Worm (Caenorhabditis elegans) whole organism, midembryonic: ENCODE results near the gene eat-20.

Experiments
- T22C8.4 ChIP-seq: fragments of 200-800 bp; sonication (Bioruptor generic); IDR thresholded peaks from 2 replicates; pipeline ENCODE4 v1.3.6; 2022; ENCODE audit warnings: missing genetic modification characterization, missing compliant biosample characterization
- flt-1 ChIP-seq: fragments of 200-800 bp; sonication (Bioruptor generic); IDR thresholded peaks from 2 replicates; pipeline ENCODE4 v1.3.6; 2022; ENCODE audit warnings: missing genetic modification characterization, missing compliant biosample characterization
- med-1 ChIP-seq: sonication (generic microtip); optimal IDR thresholded peaks from 2 replicates; lab custom pipeline; 2017; ENCODE audit warnings: missing genetic modification characterization, mild to moderate bottlenecking, missing compliant biosample characterization, antibody characterized with exemption, missing genetic modification reagents; ENCODE audit not compliant: insufficient read depth
- ztf-23 ChIP-seq: fragments of 200-800 bp; sonication (Bioruptor generic); IDR thresholded peaks from 2 replicates; pipeline ENCODE4 v1.3.6; 2022; ENCODE audit warnings: missing genetic modification reagents, missing genetic modification characterization, missing compliant biosample characterization

- TF ChIP-seq ztf-23 (no peak), T22C8.4 (GFP tag; lab: Robert Waterston, UW) (no peak), flt-1 (GFP tag; lab: Robert Waterston, UW) (no peak), med-1 (GFP tag; lab: Kevin White, UChicago) (no peak)
These were observed 4.7 kb downstream of the eat-20 start for ce11 chrX:15514547-15514946.
